Worm (Caenorhabditis elegans): ENCODE data around the gene Y39G8B.5.

Y39G8B.5 gene

DNA sequence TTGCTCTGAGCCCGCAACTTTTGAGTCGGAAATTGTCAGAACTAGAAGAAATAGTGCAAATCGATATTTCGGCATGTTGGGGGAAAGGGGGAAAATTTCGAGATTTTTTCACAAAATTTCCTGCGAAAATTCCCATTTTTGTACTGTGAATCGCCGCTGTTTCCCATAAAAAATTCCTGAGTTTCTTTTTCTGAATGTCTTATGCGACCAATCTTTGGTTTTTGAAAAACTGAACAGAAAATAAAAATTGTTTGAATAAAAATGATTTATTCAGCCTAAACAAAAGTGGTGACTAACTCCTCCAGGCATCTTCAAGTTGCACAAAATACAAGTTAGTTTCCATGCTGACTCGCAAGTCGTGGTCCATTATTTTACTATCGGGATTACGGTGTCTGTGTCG, 25.4 kb downstream of the Y39G8B.5 start, which contains the start of gene W07G1.7:
TSS of gene W07G1.7 (minus strand) at position 101 of the 400 bp plus-strand sequence.
- TF ChIP-seq unc-62 (GFP tag; optimal IDR thresholded peaks at IDR 0.05), result no peak
- TF ChIP-seq skn-1 (tag; optimal IDR thresholded peaks at IDR 0.05), result no peak
- no peak for TF ChIP-seq elt-3 (tag; optimal IDR thresholded peaks at IDR 0.05)
- TF ChIP-seq nhr-28 (tag; optimal IDR thresholded peaks at IDR 0.05), result no peak
- no peak for TF ChIP-seq lin-14 (GFP tag; optimal IDR thresholded peaks at IDR 0.05)
- no peak for TF ChIP-seq lsy-2 (tag; optimal IDR thresholded peaks at IDR 0.05)
- TF ChIP-seq ceh-90 (tag; optimal IDR thresholded peaks at IDR 0.05), result no peak
- no peak for TF ChIP-seq swsn-7 (tag; optimal IDR thresholded peaks at IDR 0.05)
- no peak for TF ChIP-seq vab-15 (tag; optimal IDR thresholded peaks at IDR 0.05)
- no peak for TF ChIP-seq jun-1 (tag; optimal IDR thresholded peaks at IDR 0.05)
- TF ChIP-seq ceh-82 (tag; optimal IDR thresholded peaks at IDR 0.05), result no peak

DNA sequence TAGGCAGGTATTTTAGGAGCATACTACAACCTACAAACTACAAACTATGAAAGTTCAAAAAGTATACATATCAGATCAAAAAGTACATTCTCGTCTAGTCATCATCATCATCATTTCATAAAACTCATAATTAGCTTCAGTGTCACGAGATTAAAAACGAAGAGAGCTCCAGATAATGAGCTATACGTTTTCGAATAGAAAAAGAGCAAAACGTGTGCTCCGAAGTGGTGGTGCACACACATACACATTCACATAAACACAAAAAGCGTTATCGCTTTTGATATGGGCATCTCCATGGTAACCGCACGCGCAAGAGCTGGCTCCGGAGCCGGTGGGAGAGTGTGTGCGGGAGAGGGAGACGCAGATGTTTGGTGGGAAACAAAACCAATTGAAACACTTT, 27.3 kb downstream of the Y39G8B.5 start:
- TF ChIP-seq snpc-4 (tag; optimal IDR thresholded peaks at IDR 0.05) (no peak), dpl-1 (GFP tag; optimal IDR thresholded peaks at IDR 0.05) (no peak), jun-1 (tag; optimal IDR thresholded peaks at IDR 0.05) (peak; percentile 12), elt-2 (tag; optimal IDR thresholded peaks at IDR 0.05) (no peak), nhr-28 (tag; optimal IDR thresholded peaks at IDR 0.05) (no peak), ztf-4 (tag; optimal IDR thresholded peaks at IDR 0.05) (no peak), dsc-1 (tag; optimal IDR thresholded peaks at IDR 0.05) (peak; percentile 67), nhr-47 (tag; optimal IDR thresholded peaks at IDR 0.05) (peak; percentile 26), fkh-8 (tag; optimal IDR thresholded peaks at IDR 0.05) (peak; percentile 87), hpl-2 (GFP tag; optimal IDR thresholded peaks at IDR 0.05) (no peak), aly-2 (tag; optimal IDR thresholded peaks at IDR 0.05) (no peak), lin-13 (GFP tag; optimal IDR thresholded peaks at IDR 0.05) (no peak), nhr-90 (tag; optimal IDR thresholded peaks at IDR 0.05; ENCODE audit: poor library complexity) (no peak), ceh-8 (GFP tag; optimal IDR thresholded peaks at IDR 0.05) (peak; percentile 17), isw-1 (GFP tag; IDR thresholded peaks at IDR 0.05) (no peak), fkh-10 (GFP tag; optimal IDR thresholded peaks at IDR 0.05) (peak; percentile 15), elt-3 (tag; optimal IDR thresholded peaks at IDR 0.05) (no peak), mdl-1 (tag; optimal IDR thresholded peaks at IDR 0.05) (no peak), rnt-1 (tag; optimal IDR thresholded peaks at IDR 0.05) (no peak), irx-1 (tag; optimal IDR thresholded peaks at IDR 0.05) (no peak), nhr-20 (tag; optimal IDR thresholded peaks at IDR 0.05) (peak; percentile 2), aha-1 (tag; optimal IDR thresholded peaks at IDR 0.05) (no peak), nhr-76 (tag; optimal IDR thresholded peaks at IDR 0.05) (no peak), zip-4 (GFP tag; optimal IDR thresholded peaks at IDR 0.05) (no peak), sptf-1 (tag; optimal IDR thresholded peaks at IDR 0.05) (no peak), nhr-71 (tag; optimal IDR thresholded peaks at IDR 0.05) (peak; percentile 49), efl-3 (GFP tag; optimal IDR thresholded peaks at IDR 0.05) (no peak), hlh-17 (GFP tag; optimal IDR thresholded peaks at IDR 0.05; ENCODE audit: borderline replicate concordance) (no peak), egl-13 (tag; optimal IDR thresholded peaks at IDR 0.05) (no peak), C16A3.4 (tag; optimal IDR thresholded peaks at IDR 0.05) (no peak), swsn-7 (tag; optimal IDR thresholded peaks at IDR 0.05) (peak; percentile 7), egl-27 (tag; optimal IDR thresholded peaks at IDR 0.05) (no peak), unc-86 (tag; optimal IDR thresholded peaks at IDR 0.05) (no peak), alr-1 (tag; optimal IDR thresholded peaks at IDR 0.05; ENCODE audit: borderline replicate concordance) (no peak), ama-1 (optimal IDR thresholded peaks at IDR 0.05) (no peak), efl-1 (optimal IDR thresholded peaks at IDR 0.05) (no peak), efl-1 (GFP tag; optimal IDR thresholded peaks at IDR 0.05 in 1 of 2) (no peak), xbp-1 (tag; optimal IDR thresholded peaks at IDR 0.05) (no peak), hlh-4 (tag; optimal IDR thresholded peaks at IDR 0.05) (no peak)

All from whole organism, L1 larva.